Fruit fly (Drosophila melanogaster) whole organism, pupa: Measurements from ENCODE around the gene CG13894.
A peak's percentile ranks its signal among the peaks of the same experiment; 100 is the strongest.

ENCODE experiments used
- CG12605 ChIP-seq: fragments of 200-800 bp; sonication (Bioruptor generic); IDR thresholded peaks from 2 replicates; pipeline ENCODE4 v1.3.6; 2022; ENCODE audit warnings: missing biosample characterization, missing genetic modification characterization
- CG14655 ChIP-seq: fragments of 200-800 bp; sonication (Bioruptor generic); optimal IDR thresholded peaks from 3 replicates; lab custom pipeline; 2017; ENCODE audit warnings: mild to moderate bottlenecking, missing biosample characterization, missing genetic modification reagents, missing genetic modification characterization
- CG17806 ChIP-seq: fragments of 200-800 bp; sonication (Bioruptor generic); optimal IDR thresholded peaks from 2 replicates; lab custom pipeline; 2018; ENCODE audit warnings: missing biosample characterization, mild to moderate bottlenecking, missing genetic modification characterization, moderate library complexity
- CG32121 ChIP-seq: fragments of 200-800 bp; sonication (Bioruptor generic); IDR thresholded peaks from 2 replicates; pipeline ENCODE4 v1.3.6; 2022; ENCODE audit warnings: missing biosample characterization, missing genetic modification characterization
- CG34367 ChIP-seq: fragments of 200-800 bp; sonication (Bioruptor generic); optimal IDR thresholded peaks from 2 replicates; lab custom pipeline; 2018; ENCODE audit warnings: missing biosample characterization, mild to moderate bottlenecking, missing genetic modification characterization
- CG8159 ChIP-seq: fragments of 200-800 bp; sonication (Bioruptor generic); optimal IDR thresholded peaks from 3 replicates; lab custom pipeline; 2018; ENCODE audit warnings: missing biosample characterization, mild to moderate bottlenecking, missing genetic modification characterization, moderate library complexity
- EcR ChIP-seq: fragments of 200-800 bp; sonication (Bioruptor generic); optimal IDR thresholded peaks from 3 replicates; lab custom pipeline; 2019; ENCODE audit warnings: missing biosample characterization, missing genetic modification characterization, mild to moderate bottlenecking, moderate library complexity, missing genetic modification reagents
- Ets98B ChIP-seq: fragments of 200-800 bp; sonication (Bioruptor generic); IDR thresholded peaks from 2 replicates; pipeline ENCODE4 v1.3.6; 2022; ENCODE audit warnings: missing biosample characterization, missing genetic modification characterization
- Snoo ChIP-seq: fragments of 200-800 bp; sonication (Bioruptor generic); optimal IDR thresholded peaks from 3 replicates; lab custom pipeline; 2017; ENCODE audit warnings: missing biosample characterization, mild to moderate bottlenecking, missing genetic modification characterization, inconsistent platforms
- gl ChIP-seq: fragments of 200-800 bp; sonication (Bioruptor generic); optimal IDR thresholded peaks from 2 replicates; lab custom pipeline; 2018; ENCODE audit warnings: missing biosample characterization, mild to moderate bottlenecking, missing genetic modification characterization

DNA sequence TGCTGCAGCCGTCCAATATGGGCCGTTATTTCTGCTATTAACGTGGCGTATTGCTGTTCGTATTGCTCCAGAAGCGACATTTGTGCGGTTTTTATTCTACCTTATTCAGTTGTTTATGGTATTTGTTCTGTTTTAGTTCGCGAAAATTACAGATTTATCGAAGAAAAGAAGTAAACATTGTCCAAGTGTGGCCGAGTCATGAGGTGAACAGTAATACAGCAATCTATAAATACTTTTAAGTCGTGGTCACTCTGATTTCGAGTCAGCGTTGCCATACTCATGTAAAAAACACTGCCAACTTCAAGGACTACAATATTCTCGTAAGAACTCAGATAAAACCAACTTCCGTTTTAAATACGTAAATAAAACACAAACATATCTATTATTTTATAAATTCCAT lies 6.2 kb downstream of the CG13894 start, which contains the start of gene Vti1a:
- TF ChIP-seq Ets98B (GFP tag; lab: Robert Waterston, UW) (no peak; the same call in 1 of the 2 replicates), gl (no peak), CG17806 (tag; lab: Kevin White, UChicago) (no peak), CG12605 (GFP tag; lab: Robert Waterston, UW) (no peak), CG8159 (tag; lab: Kevin White, UChicago) (no peak), EcR (GFP tag; lab: Kevin White, UChicago) (no peak), CG34367 (tag; lab: Kevin White, UChicago) (no peak), CG14655 (GFP tag; lab: Kevin White, UChicago) (no peak), Snoo (tag; lab: Kevin White, UChicago) (peak; percentile 12), CG32121 (GFP tag; lab: Robert Waterston, UW) (no peak; the same call in 1 of the 2 replicates)
